Fruit fly (Drosophila melanogaster): ENCODE data around the gene CG6678.
A peak's percentile ranks its signal among the peaks of the same experiment; 100 is the strongest.

CG6678 gene

dm6 chr3R:21916987-21917386 is 30.2 kb downstream of the CG6678 start (continued):
- TF ChIP-seq stwl (tag; optimal IDR thresholded peaks at IDR 0.05) = no peak
- TF ChIP-seq CG1647 (GFP tag; optimal IDR thresholded peaks at IDR 0.05) = no peak
- TF ChIP-seq ase (GFP tag; IDR thresholded peaks at IDR 0.05) = no peak
- no peak for TF ChIP-seq CG1233 (GFP tag; optimal IDR thresholded peaks at IDR 0.05)
- TF ChIP-seq CG6683 (GFP tag; optimal IDR thresholded peaks at IDR 0.05) = no peak

dm6 chr3R:21920495-21920894 is 33.7 kb downstream of the CG6678 start:
- no peak for TF ChIP-seq stwl (tag; optimal IDR thresholded peaks at IDR 0.05)
- 0 out of 2 replicates have a peak, but pooled peaks have one; percentile 19 for TF ChIP-seq Drgx (GFP tag; IDR thresholded peaks at IDR 0.05)

- TF ChIP-seq zen2 (GFP tag; IDR thresholded peaks at IDR 0.05; ENCODE audit: partially characterized antibody) (no peak), gem (tag; optimal IDR thresholded peaks at IDR 0.05) (peak; percentile 33), CG9437 (GFP tag; optimal IDR thresholded peaks at IDR 0.05) (peak; percentile 13), ken (GFP tag; IDR thresholded peaks at IDR 0.05) (no peak), Doc2 (GFP tag; IDR thresholded peaks at IDR 0.05) (no peak), Adf1 (GFP tag; IDR thresholded peaks at IDR 0.05) (no peak), CG7839 (tag; optimal IDR thresholded peaks at IDR 0.05) (no peak), nmo (GFP tag; optimal IDR thresholded peaks at IDR 0.05) (peak; percentile 9), Dll (GFP tag; IDR thresholded peaks at IDR 0.05; ENCODE audit: partially characterized antibody) (no peak), Sox102F (GFP tag; optimal IDR thresholded peaks at IDR 0.05) (peak; percentile 4), CG15269 (tag; optimal IDR thresholded peaks at IDR 0.05) (no peak), Sry-β (GFP tag; optimal IDR thresholded peaks at IDR 0.05) (no peak), D19B (GFP tag; optimal IDR thresholded peaks at IDR 0.05) (peak; percentile 25), Ets65A (GFP tag) (peak; percentile 19), CG12769 (tag; optimal IDR thresholded peaks at IDR 0.05) (peak; percentile 59), CoRest (tag; optimal IDR thresholded peaks at IDR 0.05) (peak; percentile 22), bsh (GFP tag; optimal IDR thresholded peaks at IDR 0.05) (peak in 1 of 2 experiments; percentile 61), CG16813 (GFP tag; IDR thresholded peaks at IDR 0.05; ENCODE audit: partially characterized antibody) (0 out of 3 replicates have a peak, but pooled peaks have one; percentile 15), HLH4C (GFP tag; IDR thresholded peaks at IDR 0.05; ENCODE audit: partially characterized antibody) (peak; percentile 24; the same call in 1 of the 3 replicates), CG13424 (tag; optimal IDR thresholded peaks at IDR 0.05) (peak; percentile 16), crol (GFP tag; IDR thresholded peaks at IDR 0.05) (peak; percentile 47; the same call in 1 of the 2 replicates), ATbp (GFP tag; optimal IDR thresholded peaks at IDR 0.05) (no peak), CG10431 (GFP tag; optimal IDR thresholded peaks at IDR 0.05) (no peak), Stat92E (GFP tag; optimal IDR thresholded peaks at IDR 0.05) (no peak)
Measured at dm6 chr3R:21921363-21922208, 34.8 kb downstream of the CG6678 start.

dm6 chr3R:21922244-21922643 is 35.4 kb downstream of the CG6678 start:
- TF ChIP-seq tio (GFP tag; optimal IDR thresholded peaks at IDR 0.05) (no peak), cwo (GFP tag; optimal IDR thresholded peaks at IDR 0.05) (no peak), salm (tag; optimal IDR thresholded peaks at IDR 0.05) (no peak), cas (GFP tag; IDR thresholded peaks at IDR 0.05) (no peak), CG12299 (tag; optimal IDR thresholded peaks at IDR 0.05) (no peak)
